Worm (Caenorhabditis elegans): ENCODE results near the gene dnj-8.
"Not testable (repeated sequence)": the region's sequence is repeated elsewhere in the genome, so short reads cannot be mapped to it uniquely, and the experiment has no call there.

- not testable (repeated sequence) for TF ChIP-seq snpc-4 (tag; optimal IDR thresholded peaks at IDR 0.05); ces-1 (GFP tag; optimal IDR thresholded peaks at IDR 0.05); lir-3 (tag; optimal IDR thresholded peaks at IDR 0.05)
These were observed 29.3 kb upstream of the dnj-8 start, which contains the start of the genes F54H5.5 and F54H5.2 for ce11 chrII:6627182-6627581.
